Worm (Caenorhabditis elegans) whole organism, midembryonic: ENCODE data around the gene F17E9.16.
"Not testable (repeated sequence)": the region's sequence is repeated elsewhere in the genome, so short reads cannot be mapped to it uniquely, and the experiment has no call there.

Experiments
- T22C8.4 ChIP-seq: fragments of 200-800 bp; sonication (Bioruptor generic); IDR thresholded peaks from 2 replicates; pipeline ENCODE4 v1.3.6; 2022; ENCODE audit warnings: missing genetic modification characterization, missing compliant biosample characterization
- cog-1 ChIP-seq: sonication (generic microtip); optimal IDR thresholded peaks from 2 replicates; lab custom pipeline; 2016; ENCODE audit warnings: missing genetic modification characterization, missing compliant biosample characterization
- flt-1 ChIP-seq: fragments of 200-800 bp; sonication (Bioruptor generic); IDR thresholded peaks from 2 replicates; pipeline ENCODE4 v1.3.6; 2022; ENCODE audit warnings: missing genetic modification characterization, missing compliant biosample characterization
- klf-2 ChIP-seq: fragments of 200-800 bp; sonication (Bioruptor generic); conservative IDR thresholded peaks from 2 replicates; pipeline ENCODE4 v1.3.6; 2022; ENCODE audit warnings: missing genetic modification reagents, missing genetic modification characterization, missing compliant biosample characterization
- med-1 ChIP-seq: sonication (generic microtip); optimal IDR thresholded peaks from 2 replicates; lab custom pipeline; 2017; ENCODE audit warnings: missing genetic modification characterization, mild to moderate bottlenecking, missing compliant biosample characterization, antibody characterized with exemption, missing genetic modification reagents; ENCODE audit not compliant: insufficient read depth
- ref-1 ChIP-seq: fragments of 200-800 bp; sonication (Bioruptor generic); conservative IDR thresholded peaks from 2 replicates; pipeline ENCODE4 v1.3.6; 2022; ENCODE audit warnings: missing genetic modification reagents, missing genetic modification characterization, missing compliant biosample characterization
- tab-1 ChIP-seq: fragments of 200-800 bp; sonication (Bioruptor generic); IDR thresholded peaks from 2 replicates; pipeline ENCODE4 v1.3.6; 2022; ENCODE audit warnings: missing genetic modification characterization, missing compliant biosample characterization
- ztf-23 ChIP-seq: fragments of 200-800 bp; sonication (Bioruptor generic); IDR thresholded peaks from 2 replicates; pipeline ENCODE4 v1.3.6; 2022; ENCODE audit warnings: missing genetic modification reagents, missing genetic modification characterization, missing compliant biosample characterization
- ztf-29 ChIP-seq: fragments of 200-800 bp; sonication (Bioruptor generic); IDR thresholded peaks from 2 replicates; pipeline ENCODE4 v1.3.6; 2022; ENCODE audit warnings: missing genetic modification reagents, missing genetic modification characterization, missing compliant biosample characterization

F17E9.16 gene

ce11 chrIV:8352036-8352435, at the start of gene F17E9.16:
F17E9.16 (plus strand) TSS chrIV:8352336.
- not testable (repeated sequence) for TF ChIP-seq ref-1 (GFP tag; lab: Robert Waterston, UW); cog-1 (tag; lab: Kevin White, UChicago); klf-2 (GFP tag; lab: Robert Waterston, UW)

ce11 chrIV:8302648-8303161, 49.4 kb upstream of the F17E9.16 start:
- TF ChIP-seq cog-1 (tag; lab: Kevin White, UChicago) (no peak), flt-1 (GFP tag; lab: Robert Waterston, UW) (no peak)

ce11 chrIV:8303668-8304067, 48.5 kb upstream of the F17E9.16 start, which contains the start of gene vha-5:
vha-5 (plus strand) TSS chrIV:8303968.
- no peak for TF ChIP-seq T22C8.4 (GFP tag; lab: Robert Waterston, UW)
- no peak for TF ChIP-seq cog-1 (tag; lab: Kevin White, UChicago)
- no peak for TF ChIP-seq ref-1 (GFP tag; lab: Robert Waterston, UW)
- no peak for TF ChIP-seq med-1 (GFP tag; lab: Kevin White, UChicago)

- no peak for TF ChIP-seq ztf-29
- no peak for TF ChIP-seq klf-2 (GFP tag; lab: Robert Waterston, UW)
- no peak for TF ChIP-seq ref-1 (GFP tag; lab: Robert Waterston, UW)
- TF ChIP-seq tab-1 (GFP tag; lab: Robert Waterston, UW), result no peak
- no peak for TF ChIP-seq med-1 (GFP tag; lab: Kevin White, UChicago)
- TF ChIP-seq T22C8.4 (GFP tag; lab: Robert Waterston, UW), result no peak
- no peak for TF ChIP-seq ztf-23
- no peak for TF ChIP-seq cog-1 (tag; lab: Kevin White, UChicago)
- no peak for TF ChIP-seq flt-1 (GFP tag; lab: Robert Waterston, UW)
Measured at ce11 chrIV:8307408-8307807, 44.7 kb upstream of the F17E9.16 start.

- TF ChIP-seq ref-1 (GFP tag; lab: Robert Waterston, UW) (no peak), klf-2 (GFP tag; lab: Robert Waterston, UW) (no peak), tab-1 (GFP tag; lab: Robert Waterston, UW) (no peak), ztf-23 (no peak), ztf-29 (no peak), flt-1 (GFP tag; lab: Robert Waterston, UW) (no peak), med-1 (GFP tag; lab: Kevin White, UChicago) (no peak), cog-1 (tag; lab: Kevin White, UChicago) (no peak), T22C8.4 (GFP tag; lab: Robert Waterston, UW) (no peak)
Measured at ce11 chrIV:8312105-8312504, 40.0 kb upstream of the F17E9.16 start.

ce11 chrIV:8312846-8313245, 39.3 kb upstream of the F17E9.16 start, which contains the start of gene F35H10.10:
F35H10.10 (minus strand) TSS chrIV:8312946.
- no peak for TF ChIP-seq ztf-23
- TF ChIP-seq flt-1 (GFP tag; lab: Robert Waterston, UW), result no peak
- no peak for TF ChIP-seq tab-1 (GFP tag; lab: Robert Waterston, UW)
- TF ChIP-seq ref-1 (GFP tag; lab: Robert Waterston, UW), result no peak
- TF ChIP-seq klf-2 (GFP tag; lab: Robert Waterston, UW), result no peak
- no peak for TF ChIP-seq ztf-29
- TF ChIP-seq T22C8.4 (GFP tag; lab: Robert Waterston, UW), result no peak
- no peak for TF ChIP-seq cog-1 (tag; lab: Kevin White, UChicago)
- TF ChIP-seq med-1 (GFP tag; lab: Kevin White, UChicago), result no peak

ce11 chrIV:8317800-8318199, 34.3 kb upstream of the F17E9.16 start:
- TF ChIP-seq klf-2 (GFP tag; lab: Robert Waterston, UW) (no peak), flt-1 (GFP tag; lab: Robert Waterston, UW) (no peak), med-1 (GFP tag; lab: Kevin White, UChicago) (no peak), ztf-23 (no peak), ref-1 (GFP tag; lab: Robert Waterston, UW) (no peak), tab-1 (GFP tag; lab: Robert Waterston, UW) (no peak), T22C8.4 (GFP tag; lab: Robert Waterston, UW) (no peak), cog-1 (tag; lab: Kevin White, UChicago) (no peak), ztf-29 (no peak)

ce11 chrIV:8318799-8319198, 33.3 kb upstream of the F17E9.16 start:
- no peak for TF ChIP-seq klf-2 (GFP tag; lab: Robert Waterston, UW)
- no peak for TF ChIP-seq cog-1 (tag; lab: Kevin White, UChicago)
- no peak for TF ChIP-seq T22C8.4 (GFP tag; lab: Robert Waterston, UW)
- TF ChIP-seq flt-1 (GFP tag; lab: Robert Waterston, UW), result no peak
- TF ChIP-seq ref-1 (GFP tag; lab: Robert Waterston, UW), result no peak
- no peak for TF ChIP-seq tab-1 (GFP tag; lab: Robert Waterston, UW)
- TF ChIP-seq ztf-23, result no peak
- TF ChIP-seq med-1 (GFP tag; lab: Kevin White, UChicago), result no peak
- no peak for TF ChIP-seq ztf-29

- TF ChIP-seq ztf-23 (no peak), flt-1 (GFP tag; lab: Robert Waterston, UW) (no peak), cog-1 (tag; lab: Kevin White, UChicago) (no peak), T22C8.4 (GFP tag; lab: Robert Waterston, UW) (no peak), med-1 (GFP tag; lab: Kevin White, UChicago) (no peak), tab-1 (GFP tag; lab: Robert Waterston, UW) (no peak), klf-2 (GFP tag; lab: Robert Waterston, UW) (no peak), ztf-29 (no peak), ref-1 (GFP tag; lab: Robert Waterston, UW) (no peak)
Measured at ce11 chrIV:8325667-8326066, 26.5 kb upstream of the F17E9.16 start, which contains the start of gene F35H10.3. F35H10.3 (plus strand) TSS chrIV:8325967.

- no peak for TF ChIP-seq T22C8.4 (GFP tag; lab: Robert Waterston, UW)
- no peak for TF ChIP-seq ztf-29
- TF ChIP-seq klf-2 (GFP tag; lab: Robert Waterston, UW), result no peak
- TF ChIP-seq tab-1 (GFP tag; lab: Robert Waterston, UW), result no peak
- TF ChIP-seq flt-1 (GFP tag; lab: Robert Waterston, UW), result no peak
- no peak for TF ChIP-seq cog-1 (tag; lab: Kevin White, UChicago)
- TF ChIP-seq ref-1 (GFP tag; lab: Robert Waterston, UW), result no peak
- TF ChIP-seq ztf-23, result no peak
- TF ChIP-seq med-1 (GFP tag; lab: Kevin White, UChicago), result no peak
Measured at ce11 chrIV:8328913-8329312, 23.2 kb upstream of the F17E9.16 start, which contains the start of gene F35H10.2. F35H10.2 (plus strand) TSS chrIV:8329213.
